Fruit fly (Drosophila melanogaster) whole organism, prepupa: Measurements from ENCODE around the gene CG32650.

Source experiments
- CG10669 ChIP-seq: fragments of 200-800 bp; sonication (Bioruptor generic); optimal IDR thresholded peaks from 3 replicates; lab custom pipeline; 2018; ENCODE audit warnings: missing biosample characterization, mild to moderate bottlenecking, missing genetic modification characterization, moderate library complexity
- CG16779 ChIP-seq: fragments of 200-800 bp; sonication (Bioruptor generic); optimal IDR thresholded peaks from 3 replicates; lab custom pipeline; 2017; ENCODE audit warnings: missing biosample characterization, mild to moderate bottlenecking, missing genetic modification characterization
- CG3032 ChIP-seq: fragments of 200-800 bp; optimal IDR thresholded peaks from 2 replicates; lab custom pipeline; 2019; ENCODE audit warnings: missing biosample characterization, mild to moderate bottlenecking, missing genetic modification characterization, moderate library complexity
- CG31627 ChIP-seq: fragments of 200-800 bp; sonication (Bioruptor generic); optimal IDR thresholded peaks from 3 replicates; lab custom pipeline; 2016; ENCODE audit warnings: missing biosample characterization, missing genetic modification characterization
- CG34406 ChIP-seq: fragments of 200-800 bp; sonication (Bioruptor generic); optimal IDR thresholded peaks from 3 replicates; lab custom pipeline; 2016; ENCODE audit warnings: missing biosample characterization, missing genetic modification characterization
- CG3919 ChIP-seq: fragments of 200-800 bp; sonication (Bioruptor generic); optimal IDR thresholded peaks from 3 replicates; lab custom pipeline; 2016; ENCODE audit warnings: missing biosample characterization, missing genetic modification characterization
- CG4318 ChIP-seq: fragments of 200-800 bp; sonication (Bioruptor generic); optimal IDR thresholded peaks from 3 replicates; lab custom pipeline; 2017; ENCODE audit warnings: missing biosample characterization, mild to moderate bottlenecking, missing genetic modification characterization
- CG6276 ChIP-seq: fragments of 200-800 bp; sonication (Bioruptor generic); optimal IDR thresholded peaks from 2 replicates; lab custom pipeline; 2017; ENCODE audit warnings: missing biosample characterization, mild to moderate bottlenecking, missing genetic modification characterization
- CG6808 ChIP-seq: fragments of 200-800 bp; sonication (Bioruptor generic); optimal IDR thresholded peaks from 3 replicates; lab custom pipeline; 2017; ENCODE audit warnings: missing biosample characterization, missing genetic modification characterization, mild to moderate bottlenecking, moderate library complexity, missing genetic modification reagents
- CG6854 ChIP-seq: fragments of 200-800 bp; sonication (Bioruptor generic); optimal IDR thresholded peaks from 2 replicates; lab custom pipeline; 2017; ENCODE audit warnings: missing biosample characterization, mild to moderate bottlenecking, missing genetic modification characterization
- CG7368 ChIP-seq: fragments of 200-800 bp; sonication (Bioruptor generic); optimal IDR thresholded peaks from 3 replicates; lab custom pipeline; 2016; ENCODE audit warnings: missing biosample characterization, missing genetic modification characterization
- CG8319 ChIP-seq: fragments of 200-800 bp; sonication (Bioruptor generic); optimal IDR thresholded peaks from 3 replicates; lab custom pipeline; 2016; ENCODE audit warnings: missing biosample characterization, missing genetic modification characterization
- CG8632 ChIP-seq: fragments of 200-800 bp; sonication (Bioruptor generic); optimal IDR thresholded peaks from 3 replicates; lab custom pipeline; 2016; ENCODE audit warnings: missing biosample characterization, missing genetic modification characterization
- CG9139 ChIP-seq: fragments of 200-800 bp; sonication (Bioruptor generic); optimal IDR thresholded peaks from 3 replicates; lab custom pipeline; 2017; ENCODE audit warnings: missing biosample characterization, mild to moderate bottlenecking, missing genetic modification characterization
- Eip75B ChIP-seq: fragments of 200-800 bp; sonication (Bioruptor generic); optimal IDR thresholded peaks from 3 replicates; lab custom pipeline; 2016; ENCODE audit warnings: missing biosample characterization, missing genetic modification characterization
- Eip78C ChIP-seq: fragments of 200-800 bp; sonication (Bioruptor generic); peaks from one replicate; lab custom pipeline; 2016; ENCODE audit warnings: missing biosample characterization, missing genetic modification characterization
- Eip93F ChIP-seq: fragments of 200-800 bp; sonication (Bioruptor generic); optimal IDR thresholded peaks from 2 replicates; lab custom pipeline; 2016; ENCODE audit warnings: missing biosample characterization, mild to moderate bottlenecking, missing genetic modification characterization
- Ets21C ChIP-seq: fragments of 200-800 bp; sonication (Bioruptor generic); optimal IDR thresholded peaks from 3 replicates; lab custom pipeline; 2016; ENCODE audit warnings: missing biosample characterization, missing genetic modification characterization
- Ets96B ChIP-seq: fragments of 200-800 bp; optimal IDR thresholded peaks from 2 replicates; lab custom pipeline; 2019; ENCODE audit warnings: missing biosample characterization, mild to moderate bottlenecking, missing genetic modification characterization, moderate library complexity
- Hr39 ChIP-seq: fragments of 200-800 bp; sonication (Bioruptor generic); optimal IDR thresholded peaks from 2 replicates; lab custom pipeline; 2016; ENCODE audit warnings: missing biosample characterization, missing genetic modification characterization
- Lpt ChIP-seq: fragments of 200-800 bp; sonication (Bioruptor generic); optimal IDR thresholded peaks from 3 replicates; lab custom pipeline; 2016; ENCODE audit warnings: missing biosample characterization, missing genetic modification characterization
- Met ChIP-seq: fragments of 200-800 bp; sonication (Bioruptor generic); optimal IDR thresholded peaks from 3 replicates; lab custom pipeline; 2016; ENCODE audit warnings: missing biosample characterization, missing genetic modification characterization
- OdsH ChIP-seq: fragments of 200-800 bp; sonication (Bioruptor generic); optimal IDR thresholded peaks from 3 replicates; lab custom pipeline; 2016; ENCODE audit warnings: missing biosample characterization, missing genetic modification characterization
- Sox14 ChIP-seq: fragments of 200-800 bp; sonication (Bioruptor generic); optimal IDR thresholded peaks from 3 replicates; lab custom pipeline; 2016; ENCODE audit warnings: missing biosample characterization, missing genetic modification characterization
- achi ChIP-seq: fragments of 200-800 bp; sonication (Bioruptor generic); optimal IDR thresholded peaks from 3 replicates; lab custom pipeline; 2016; ENCODE audit warnings: missing biosample characterization, missing genetic modification characterization
- cyc ChIP-seq: fragments of 200-800 bp; sonication (Bioruptor generic); optimal IDR thresholded peaks from 3 replicates; lab custom pipeline; 2016; ENCODE audit warnings: missing biosample characterization, missing genetic modification characterization
- dac ChIP-seq: fragments of 200-800 bp; sonication (Bioruptor generic); optimal IDR thresholded peaks from 2 replicates; lab custom pipeline; 2017; ENCODE audit warnings: missing biosample characterization, mild to moderate bottlenecking, missing genetic modification characterization
- dsx ChIP-seq: fragments of 200-800 bp; optimal IDR thresholded peaks from 3 replicates; lab custom pipeline; 2019; ENCODE audit warnings: missing biosample characterization, mild to moderate bottlenecking, missing genetic modification characterization, moderate library complexity; ENCODE audit not compliant: poor library complexity, severe bottlenecking
- esn ChIP-seq: fragments of 200-800 bp; sonication (Bioruptor generic); optimal IDR thresholded peaks from 2 replicates; lab custom pipeline; 2016; ENCODE audit warnings: missing biosample characterization, mild to moderate bottlenecking, missing genetic modification characterization, moderate library complexity
- fd59A ChIP-seq: fragments of 200-800 bp; sonication (Bioruptor generic); optimal IDR thresholded peaks from 2 replicates; lab custom pipeline; 2017; ENCODE audit warnings: missing biosample characterization, mild to moderate bottlenecking, missing genetic modification characterization, missing genetic modification reagents
- fd85E ChIP-seq: fragments of 200-800 bp; sonication (Bioruptor generic); optimal IDR thresholded peaks from 3 replicates; lab custom pipeline; 2016; ENCODE audit warnings: missing biosample characterization, missing genetic modification characterization
- fkh ChIP-seq: fragments of 200-800 bp; sonication (Bioruptor generic); optimal IDR thresholded peaks from 3 replicates; lab custom pipeline; 2017; ENCODE audit warnings: missing biosample characterization, mild to moderate bottlenecking, missing genetic modification characterization, moderate library complexity
- ss ChIP-seq, 2 experiments: fragments of 200-800 bp; sonication (Bioruptor generic); optimal IDR thresholded peaks; 2 replicates in 1 of 2; 3 replicates in 1 of 2; lab custom pipeline; 2017 to 2018; ENCODE audit warnings: mild to moderate bottlenecking in 2 of 2, missing biosample characterization in 2 of 2, missing genetic modification characterization in 2 of 2, moderate library complexity in 1 of 2
- svp ChIP-seq: fragments of 200-800 bp; sonication (Bioruptor generic); peaks from one replicate; lab custom pipeline; 2016; ENCODE audit warnings: missing biosample characterization, missing genetic modification characterization
- topi ChIP-seq: fragments of 200-800 bp; sonication (Bioruptor generic); optimal IDR thresholded peaks from 3 replicates; lab custom pipeline; 2016; ENCODE audit warnings: missing biosample characterization, missing genetic modification characterization
- vri ChIP-seq: fragments of 200-800 bp; sonication (Bioruptor generic); optimal IDR thresholded peaks from 3 replicates; lab custom pipeline; 2016; ENCODE audit warnings: missing biosample characterization, mild to moderate bottlenecking, missing genetic modification characterization

Gene CG32650

DNA sequence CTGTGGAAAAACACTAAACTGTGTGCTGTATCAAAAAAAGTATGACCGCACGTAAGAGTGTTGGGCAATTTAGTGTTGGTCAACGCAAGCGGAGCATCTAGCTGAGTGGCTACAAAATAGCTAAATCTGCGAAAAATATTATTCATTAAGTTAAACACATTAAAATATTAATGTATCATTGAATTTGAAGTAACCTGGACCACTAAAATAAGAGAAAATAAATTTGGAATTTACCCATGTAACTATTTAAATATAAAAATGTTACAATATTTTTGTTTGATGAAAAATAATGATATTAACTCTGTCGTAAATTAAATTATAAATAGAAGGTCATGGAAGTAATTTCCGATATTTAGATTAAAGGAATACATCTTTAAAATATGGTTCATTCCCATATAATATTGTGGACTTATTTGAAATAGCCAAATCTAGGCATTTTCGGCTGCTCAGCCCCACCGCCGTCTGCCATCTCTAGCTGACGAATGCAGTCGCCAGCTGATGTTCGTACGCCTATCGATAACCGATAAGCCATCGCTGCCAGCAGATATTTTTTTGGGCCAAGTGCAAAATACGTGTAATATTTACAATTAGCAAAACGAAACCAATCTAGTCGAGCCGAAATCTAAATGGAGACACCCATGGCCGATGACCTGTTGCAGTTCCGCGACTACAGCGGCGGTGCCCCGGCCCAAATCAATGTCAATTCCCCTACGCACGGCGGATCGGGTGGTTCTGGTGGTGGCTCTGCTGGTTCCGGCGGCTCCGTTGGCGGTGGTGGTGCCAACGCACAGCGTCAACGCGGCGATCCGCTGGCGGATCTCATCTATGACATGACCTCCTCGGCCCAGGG is 11.3 kb upstream of the CG32650 start, which contains the start of the genes Brms1 and CG4645 (continued):
- TF ChIP-seq ss (GFP tag; optimal IDR thresholded peaks at IDR 0.05; lab: Kevin White, UChicago) (peak in 1 of 2 experiments; percentile 33), CG10669 (GFP tag; lab: Kevin White, UChicago) (peak; percentile 1), topi (GFP tag; lab: Kevin White, UChicago) (peak; percentile 53), vri (no peak), Eip93F (GFP tag; lab: Kevin White, UChicago) (no peak), CG16779 (tag; lab: Kevin White, UChicago) (no peak), achi (peak; percentile 30), Eip78C (GFP tag; lab: Kevin White, UChicago) (peak; percentile 79), Ets96B (tag; lab: Kevin White, UChicago) (peak; percentile 15), dsx (GFP tag; lab: Kevin White, UChicago) (no peak), CG6808 (peak; percentile 38), svp (GFP tag; lab: Kevin White, UChicago) (peak; percentile 76), Eip75B (GFP tag; lab: Kevin White, UChicago) (peak; percentile 9), CG4318 (GFP tag; lab: Kevin White, UChicago) (peak; percentile 18), CG6276 (GFP tag; lab: Kevin White, UChicago) (no peak), CG8319 (GFP tag; lab: Kevin White, UChicago) (peak; percentile 16), Ets21C (GFP tag; lab: Kevin White, UChicago) (peak; percentile 33), CG3919 (peak; percentile 48), Met (peak; percentile 33), OdsH (GFP tag; lab: Kevin White, UChicago) (peak; percentile 57), fkh (GFP tag; lab: Kevin White, UChicago) (peak; percentile 7), CG34406 (GFP tag; lab: Kevin White, UChicago) (peak; percentile 29)

DNA sequence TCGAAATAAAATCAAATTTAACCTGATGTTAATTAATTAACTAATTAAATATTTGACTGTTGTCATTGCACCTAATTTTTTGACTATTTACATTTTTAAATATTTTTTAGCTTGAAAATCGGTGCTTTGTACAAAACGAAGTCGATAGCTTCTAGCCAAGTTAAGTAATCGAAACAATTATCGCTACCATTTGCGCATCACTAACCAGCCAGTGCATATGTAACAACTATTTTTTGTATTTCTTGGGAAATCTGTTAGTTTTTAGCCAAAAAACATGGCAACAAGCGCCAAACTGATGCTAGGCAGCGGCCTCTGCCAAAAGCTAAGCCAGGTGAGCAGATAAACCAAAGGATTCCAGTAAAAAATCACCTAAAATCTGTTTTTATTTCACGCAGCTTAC is 8.4 kb upstream of the CG32650 start, which contains the start of gene mRpL49:
TSS of gene mRpL49 (plus strand) at position 192 of the 400 bp plus-strand sequence.
- TF ChIP-seq CG9139 (GFP tag; lab: Kevin White, UChicago) (no peak), Met (no peak), Lpt (GFP tag; lab: Kevin White, UChicago) (no peak), CG6808 (no peak), ss (GFP tag; optimal IDR thresholded peaks at IDR 0.05; lab: Kevin White, UChicago) (no peak), Hr39 (GFP tag; lab: Kevin White, UChicago) (no peak), dac (GFP tag; lab: Kevin White, UChicago) (no peak), Sox14 (GFP tag; lab: Kevin White, UChicago) (no peak), fd85E (no peak), cyc (GFP tag; lab: Kevin White, UChicago) (no peak), CG3032 (no peak), CG6854 (GFP tag; lab: Kevin White, UChicago) (no peak), esn (GFP tag; lab: Kevin White, UChicago) (no peak), fd59A (no peak), CG31627 (GFP tag; lab: Kevin White, UChicago) (no peak), dsx (GFP tag; lab: Kevin White, UChicago) (no peak), CG8632 (GFP tag; lab: Kevin White, UChicago) (no peak), svp (GFP tag; lab: Kevin White, UChicago) (no peak), CG7368 (no peak)
- TF ChIP-seq, all 60 proteins: peak for 0
